Worm (Caenorhabditis elegans): ENCODE measurements around the gene R07E5.4.

DNA sequence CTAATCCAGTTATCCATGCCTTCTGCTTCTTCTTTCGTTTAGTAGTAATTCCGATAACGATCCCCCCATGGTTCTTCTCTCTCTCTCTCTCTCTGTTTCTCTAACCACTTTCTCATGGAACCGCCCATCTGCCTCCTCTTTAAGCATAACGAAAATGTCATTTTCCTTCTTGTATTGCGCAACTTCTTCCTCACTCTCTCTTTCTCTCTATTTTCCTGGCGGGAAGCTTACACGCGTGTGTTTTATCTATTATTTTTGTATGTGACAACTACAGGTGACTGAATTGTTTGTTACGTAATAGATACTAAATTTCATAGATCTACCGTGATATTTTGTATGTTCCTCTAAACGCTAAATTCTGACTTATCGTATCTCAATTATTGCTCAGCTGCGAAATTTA is 4.2 kb upstream of the R07E5.4 start:
- no peak for TF ChIP-seq sdz-12 (GFP tag; optimal IDR thresholded peaks at IDR 0.05)
- no peak for TF ChIP-seq duxl-1 (tag; optimal IDR thresholded peaks at IDR 0.05; ENCODE audit: poor library complexity)
- TF ChIP-seq mdl-1 (tag; optimal IDR thresholded peaks at IDR 0.05) = no peak
- TF ChIP-seq zag-1 (tag; optimal IDR thresholded peaks at IDR 0.05) = no peak
- TF ChIP-seq nhr-25 (tag; optimal IDR thresholded peaks at IDR 0.05; ENCODE audit: borderline replicate concordance, insufficient read depth) = no peak
- TF ChIP-seq ztf-11 (tag; optimal IDR thresholded peaks at IDR 0.05) = no peak
- no peak for TF ChIP-seq skn-1 (tag; optimal IDR thresholded peaks at IDR 0.05)
- no peak for TF ChIP-seq fos-1 (tag; optimal IDR thresholded peaks at IDR 0.05)
